Worm (Caenorhabditis elegans) whole organism, dauer: Measurements from ENCODE around the gene ZK632.14.

Experiments used
- unc-62 ChIP-seq: sonication (generic microtip); optimal IDR thresholded peaks from 2 replicates; lab custom pipeline; 2017; ENCODE audit warnings: missing biosample characterization, missing genetic modification reagents, missing genetic modification characterization

Gene ZK632.14

DNA sequence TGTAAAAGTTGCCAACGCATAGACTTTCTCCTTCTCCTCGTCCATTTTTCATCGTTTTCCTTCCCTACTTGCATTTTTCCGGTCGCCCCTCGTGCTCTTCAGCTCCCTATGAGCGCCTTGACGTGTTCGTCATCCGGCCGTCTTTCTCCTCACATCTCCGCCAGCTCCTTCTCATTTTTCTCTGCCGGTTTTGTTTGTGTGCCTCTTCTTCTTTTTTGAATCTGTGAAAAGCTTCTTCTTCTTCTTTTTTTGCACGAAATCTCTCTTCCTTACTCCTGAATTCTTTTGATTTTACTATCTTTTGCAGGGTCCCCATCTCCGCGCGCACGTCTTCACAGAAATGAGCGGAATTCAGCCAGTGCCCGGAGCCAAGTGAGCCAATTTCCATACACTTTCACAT, 38.3 kb downstream of the ZK632.14 start, which contains the start of gene K11H3.3:
TSS of gene K11H3.3 (plus strand) at position 308 of the 400 bp plus-strand sequence.
- TF ChIP-seq unc-62 (GFP tag; lab: Kevin White, UChicago), result no peak

DNA sequence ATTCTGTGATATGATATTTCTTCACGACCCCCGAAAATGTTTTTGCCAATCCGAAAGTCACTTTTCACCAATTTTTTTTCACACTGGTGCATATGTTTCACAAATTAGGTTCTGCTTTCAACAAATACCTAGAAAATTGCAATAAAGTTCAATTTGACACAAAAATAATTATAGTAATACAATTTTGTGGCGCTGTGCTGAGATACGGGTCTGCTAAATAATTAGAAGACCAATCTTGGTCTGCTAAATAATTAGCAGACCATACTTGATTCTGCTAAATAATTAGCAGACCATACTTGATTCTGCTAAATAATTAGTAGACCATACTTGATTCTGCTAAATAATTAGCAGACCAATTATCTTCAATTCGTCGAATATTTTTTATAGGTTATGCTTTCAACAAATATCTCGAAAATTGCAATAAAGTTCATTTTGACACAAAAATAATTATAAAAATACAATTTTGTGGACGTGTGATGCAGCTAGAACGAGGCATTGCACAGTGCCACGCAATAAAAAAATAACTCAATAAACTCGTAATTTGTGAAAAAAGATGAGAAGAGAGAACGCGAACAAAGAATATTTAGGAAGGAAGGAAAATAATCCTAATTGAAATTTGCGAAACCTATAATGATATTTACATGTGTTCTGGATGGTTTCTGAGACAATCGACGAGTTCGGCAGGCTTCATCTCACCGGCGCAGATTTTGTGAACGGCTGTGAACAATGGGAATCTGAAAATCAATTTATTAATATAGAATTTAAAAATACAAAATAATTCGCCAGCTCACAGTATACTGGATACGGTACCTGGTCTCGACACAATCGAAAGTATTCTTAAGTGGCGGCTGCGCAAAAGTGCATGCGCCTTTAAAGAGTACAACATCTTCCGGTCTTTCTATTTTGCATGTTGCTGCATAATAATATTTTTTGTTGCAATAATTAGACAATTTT, 40.7 kb downstream of the ZK632.14 start:
- no peak for TF ChIP-seq unc-62 (GFP tag; lab: Kevin White, UChicago)

DNA sequence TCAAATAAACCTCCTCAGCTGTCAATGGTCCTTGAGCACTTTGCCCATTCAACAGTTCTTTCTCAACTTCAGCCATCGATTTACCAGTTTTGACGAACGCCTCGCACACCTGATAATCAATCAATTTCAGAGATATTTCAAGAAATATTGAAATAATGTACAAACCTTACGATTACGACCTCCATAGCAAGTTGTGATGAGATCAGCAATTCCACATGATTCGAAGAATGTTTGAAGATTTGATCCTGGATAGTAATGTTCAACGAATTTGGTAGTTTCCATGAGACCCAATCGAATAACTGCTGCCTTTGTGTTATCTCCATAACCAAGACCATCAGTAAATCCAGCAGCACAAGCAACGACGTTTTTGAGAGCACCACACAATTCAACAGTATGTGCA, 41.7 kb downstream of the ZK632.14 start:
- no peak for TF ChIP-seq unc-62 (GFP tag; lab: Kevin White, UChicago)

DNA sequence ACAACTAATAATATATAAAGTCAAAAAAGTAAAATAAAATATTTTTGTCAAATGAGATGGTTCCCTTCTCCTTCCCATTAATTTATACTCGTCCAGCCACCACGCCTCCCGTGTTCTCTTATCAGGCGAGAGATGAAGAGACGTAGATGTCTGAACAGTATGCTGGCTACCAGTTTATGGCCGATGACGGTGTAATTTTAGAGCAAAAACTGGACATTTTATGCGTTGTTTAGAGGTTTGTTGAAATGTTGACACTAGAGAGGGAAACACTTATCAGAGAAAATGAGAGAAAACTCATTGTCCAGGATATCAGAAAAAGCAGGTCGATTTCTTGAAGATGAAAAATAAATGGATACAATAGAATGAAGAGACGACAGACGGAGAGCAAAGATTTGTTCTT, 43.9 kb downstream of the ZK632.14 start:
- TF ChIP-seq unc-62 (GFP tag; lab: Kevin White, UChicago), result no peak

DNA sequence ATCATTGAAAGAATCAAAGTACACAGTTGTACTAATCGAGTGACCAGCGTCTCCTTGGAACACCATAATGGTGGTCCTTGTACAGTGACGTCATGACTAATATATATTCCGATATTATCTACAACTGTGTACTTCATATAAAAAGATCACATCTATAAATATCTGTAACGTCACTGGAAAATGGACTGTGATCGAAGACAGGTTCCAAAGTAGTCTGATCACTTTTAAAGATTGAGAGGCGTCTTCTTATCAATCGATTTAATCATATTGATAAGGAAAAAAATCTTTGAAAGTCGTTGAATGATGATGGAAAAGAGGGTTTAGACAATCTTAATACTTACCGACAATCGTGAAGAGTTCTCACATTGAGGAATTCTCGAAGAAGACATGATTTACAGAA, 44.8 kb downstream of the ZK632.14 start:
- TF ChIP-seq unc-62 (GFP tag; lab: Kevin White, UChicago), result no peak

DNA sequence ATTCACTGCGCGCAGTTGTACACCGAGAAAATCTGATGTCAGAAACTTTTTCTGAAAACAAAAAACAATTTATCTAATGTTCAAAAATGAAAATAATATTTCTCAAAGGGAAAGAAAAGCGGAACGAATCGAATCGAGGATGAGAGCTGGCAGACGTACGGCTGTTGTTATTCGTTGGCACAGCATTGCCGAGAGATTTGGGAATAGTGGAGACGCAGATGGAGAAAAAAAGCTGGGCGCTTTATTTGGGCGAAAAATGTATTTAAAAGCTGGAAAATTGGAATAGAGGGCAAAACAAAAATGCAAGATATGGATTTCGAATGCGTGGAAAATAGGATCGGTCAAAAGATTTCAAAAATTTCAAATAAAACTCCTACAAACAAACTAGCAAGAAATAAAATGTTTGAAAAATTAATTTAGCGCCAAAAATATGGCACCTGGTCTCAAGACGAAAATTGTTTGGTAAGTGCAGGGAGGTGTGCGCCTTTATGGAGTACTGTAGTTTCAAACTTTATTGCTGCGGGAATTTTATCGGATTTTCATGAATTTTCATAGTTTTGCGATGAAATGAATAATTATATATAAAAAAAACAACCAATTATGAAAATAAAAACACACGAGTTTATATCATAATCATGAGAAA, 46.0 kb downstream of the ZK632.14 start, which contains the start of gene gpdh-2:
TSS of gene gpdh-2 (minus strand) at position 51 of the 643 bp plus-strand sequence.
- TF ChIP-seq unc-62 (GFP tag; lab: Kevin White, UChicago), result no peak

DNA sequence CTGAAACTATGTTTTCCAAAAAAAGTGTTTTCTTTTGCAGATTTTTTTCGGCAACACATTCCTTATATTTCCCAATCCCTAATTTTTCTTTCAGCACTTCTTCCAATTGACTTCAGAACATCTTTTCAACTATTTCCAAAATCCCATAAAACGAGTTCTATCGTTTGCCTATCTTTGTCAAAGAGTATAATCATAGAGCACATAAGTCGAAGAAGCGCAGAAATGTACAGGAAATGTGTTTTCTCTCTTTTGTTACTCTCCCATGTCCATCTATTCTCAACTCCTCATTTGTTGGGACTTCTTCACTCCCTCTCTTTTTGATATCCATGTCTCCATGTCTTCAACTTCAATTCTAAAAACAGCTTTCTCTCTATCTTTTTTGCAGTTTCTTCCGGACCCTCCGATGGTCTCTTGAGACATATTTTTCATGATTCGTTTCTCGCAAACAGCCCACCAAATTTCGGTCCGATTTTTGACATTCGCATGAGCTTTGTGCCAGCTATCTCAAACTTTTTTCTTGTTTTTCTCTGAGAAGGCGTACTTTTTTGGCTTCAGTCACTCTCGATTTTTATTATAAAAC, 47.0 kb downstream of the ZK632.14 start, which contains the start of gene twk-48:
TSS of gene twk-48 (plus strand) at position 530 of the 580 bp plus-strand sequence.
- TF ChIP-seq unc-62 (GFP tag; lab: Kevin White, UChicago), result no peak

DNA sequence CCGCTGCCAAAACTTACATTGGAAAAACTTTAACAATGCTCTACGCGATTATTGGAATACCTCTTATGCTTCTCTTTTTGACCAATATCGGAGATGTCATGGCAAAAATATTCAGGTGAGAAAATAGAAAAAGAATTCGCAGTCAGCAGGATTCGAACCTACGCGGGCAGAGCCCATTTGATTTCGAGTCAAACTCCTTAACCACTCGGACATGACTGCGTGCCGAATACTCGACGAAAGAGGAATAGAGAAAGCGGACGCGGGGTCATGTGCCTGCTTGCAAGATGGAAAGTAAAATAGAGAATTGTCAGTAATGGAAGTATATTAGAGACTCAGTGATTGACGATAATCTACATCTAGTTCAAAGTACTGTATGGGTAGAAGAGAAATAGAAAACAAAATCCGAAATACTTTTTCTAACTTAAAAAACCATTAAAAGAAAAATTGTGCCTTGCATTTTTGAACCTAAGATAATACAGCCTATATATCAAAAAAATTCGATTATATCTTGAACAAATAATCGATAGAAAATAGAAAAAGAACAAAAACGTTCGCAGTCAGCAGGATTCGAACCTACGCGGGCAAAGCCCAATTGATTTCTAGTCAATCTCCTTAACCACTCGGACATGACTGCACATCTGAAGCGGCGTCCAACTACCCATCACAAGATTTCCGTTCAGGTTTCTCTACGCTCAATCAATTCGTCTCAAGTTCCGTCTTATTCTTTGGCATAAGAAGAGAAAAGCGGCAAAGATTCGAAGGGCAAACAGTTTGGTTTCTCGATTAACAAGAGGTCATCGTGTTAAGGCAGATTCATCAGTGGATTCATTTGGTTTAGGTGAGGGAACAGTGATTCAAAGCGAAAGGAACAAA, 48.5 kb downstream of the ZK632.14 start:
- no peak for TF ChIP-seq unc-62 (GFP tag; lab: Kevin White, UChicago)

DNA sequence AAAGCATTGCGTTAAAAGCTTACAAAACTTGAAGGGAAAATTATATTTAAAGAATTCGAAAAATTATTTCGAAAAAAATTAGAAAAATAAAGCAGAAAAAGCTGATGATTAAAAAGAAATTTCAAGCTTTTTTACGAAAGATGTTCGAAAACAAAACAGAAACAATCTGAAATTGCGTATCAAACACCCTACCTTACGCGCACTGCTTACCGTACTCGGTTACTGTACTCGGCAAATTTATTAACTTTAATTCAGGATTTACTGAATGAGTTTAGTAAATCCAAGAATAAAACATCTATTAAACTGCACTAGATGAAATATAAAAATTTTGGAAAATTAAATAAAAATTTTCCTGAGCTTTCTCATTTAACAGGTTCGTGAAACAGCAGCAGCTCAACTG, 49.2 kb downstream of the ZK632.14 start:
- TF ChIP-seq unc-62 (GFP tag; lab: Kevin White, UChicago), result no peak
